Worm (Caenorhabditis elegans) whole organism, L2 larva: ENCODE measurements around the gene ppm-2.

Experiments
- C34F6.9 ChIP-seq: fragments of 150-350 bp; optimal IDR thresholded peaks from 2 replicates; lab custom pipeline; 2014; ENCODE audit warnings: missing biosample characterization, missing genetic modification characterization
- F13H6.1 ChIP-seq: sonication (generic microtip); optimal IDR thresholded peaks from 2 replicates; lab custom pipeline; 2016; ENCODE audit warnings: missing genetic modification characterization, missing compliant biosample characterization
- R02D3.7 ChIP-seq: fragments of 150-350 bp; optimal IDR thresholded peaks from 2 replicates; lab custom pipeline; 2014; ENCODE audit warnings: missing biosample characterization, missing genetic modification characterization
- Y55F3AM.14 ChIP-seq: fragments of 200-800 bp; sonication (Bioruptor generic); optimal IDR thresholded peaks from 2 replicates; lab custom pipeline; 2018; ENCODE audit warnings: mild to moderate bottlenecking, missing genetic modification characterization, missing compliant biosample characterization
- ZK546.5 ChIP-seq: sonication (generic microtip); optimal IDR thresholded peaks from 2 replicates; lab custom pipeline; 2017; ENCODE audit warnings: missing biosample characterization, missing genetic modification characterization
- aly-2 ChIP-seq: fragments of 150-350 bp; optimal IDR thresholded peaks from 2 replicates; lab custom pipeline; 2014; ENCODE audit warnings: missing biosample characterization, missing genetic modification characterization
- blmp-1 ChIP-seq: sonication (generic microtip); optimal IDR thresholded peaks from 2 replicates; lab custom pipeline; 2017; ENCODE audit warnings: missing genetic modification characterization, mild to moderate bottlenecking, missing compliant biosample characterization, antibody characterized with exemption, moderate library complexity; ENCODE audit not compliant: insufficient read depth
- ceh-16 ChIP-seq: fragments of 150-350 bp; optimal IDR thresholded peaks from 2 replicates; lab custom pipeline; 2014; ENCODE audit warnings: missing biosample characterization, missing genetic modification characterization
- crh-2 ChIP-seq: sonication (generic microtip); optimal IDR thresholded peaks from 2 replicates; lab custom pipeline; 2017; ENCODE audit warnings: missing biosample characterization, missing genetic modification characterization
- dmd-4 ChIP-seq: sonication (generic microtip); optimal IDR thresholded peaks from 2 replicates; lab custom pipeline; 2017; ENCODE audit warnings: missing biosample characterization, missing genetic modification characterization
- elt-1 ChIP-seq: fragments of 150-350 bp; optimal IDR thresholded peaks from 2 replicates; lab custom pipeline; 2014; ENCODE audit warnings: missing biosample characterization, missing genetic modification characterization
- elt-3 ChIP-seq: sonication (generic microtip); optimal IDR thresholded peaks from 2 replicates; lab custom pipeline; 2017; ENCODE audit warnings: missing biosample characterization, missing genetic modification characterization
- fos-1 ChIP-seq: fragments of 150-350 bp; optimal IDR thresholded peaks from 2 replicates; lab custom pipeline; 2014; ENCODE audit warnings: missing biosample characterization, missing genetic modification characterization
- gmeb-1 ChIP-seq: fragments of 150-350 bp; optimal IDR thresholded peaks from 2 replicates; lab custom pipeline; 2014; ENCODE audit warnings: missing biosample characterization, missing genetic modification characterization
- lin-11 ChIP-seq: fragments of 150-350 bp; sonication (generic microtip); optimal IDR thresholded peaks from 2 replicates; lab custom pipeline; 2014; ENCODE audit warnings: missing biosample characterization, missing genetic modification characterization, inconsistent platforms, mixed read lengths
- lin-13 ChIP-seq: fragments of 150-350 bp; optimal IDR thresholded peaks from 2 replicates; lab custom pipeline; 2014; ENCODE audit warnings: missing biosample characterization, missing genetic modification reagents, missing genetic modification characterization
- lin-39 ChIP-seq: fragments of 150-350 bp; optimal IDR thresholded peaks from 2 replicates; lab custom pipeline; 2014; ENCODE audit warnings: missing biosample characterization, missing genetic modification reagents, missing genetic modification characterization
- mab-5 ChIP-seq: fragments of 150-350 bp; optimal IDR thresholded peaks from 2 replicates; lab custom pipeline; 2014; ENCODE audit warnings: missing biosample characterization, missing genetic modification characterization
- mdl-1 ChIP-seq, 2 experiments: fragments of 150-350 bp in 1 of 2; sonication (generic microtip) in 1 of 2; optimal IDR thresholded peaks; 2 replicates each; lab custom pipeline; 2017; ENCODE audit warnings: missing biosample characterization in 2 of 2, missing genetic modification characterization in 2 of 2
- nhr-10 ChIP-seq: sonication (generic microtip); optimal IDR thresholded peaks from 2 replicates; lab custom pipeline; 2017; ENCODE audit warnings: missing biosample characterization, missing genetic modification characterization
- nhr-12 ChIP-seq: fragments of 150-350 bp; optimal IDR thresholded peaks from 2 replicates; lab custom pipeline; 2014; ENCODE audit warnings: missing biosample characterization, missing genetic modification characterization
- nhr-21 ChIP-seq: fragments of 150-350 bp; optimal IDR thresholded peaks from 2 replicates; lab custom pipeline; 2014; ENCODE audit warnings: missing biosample characterization, missing genetic modification characterization
- nhr-25 ChIP-seq: fragments of 150-350 bp; sonication (generic microtip); optimal IDR thresholded peaks from 3 replicates; lab custom pipeline; 2014; ENCODE audit warnings: missing biosample characterization, missing genetic modification characterization
- nhr-6 ChIP-seq: fragments of 150-350 bp; optimal IDR thresholded peaks from 2 replicates; lab custom pipeline; 2014; ENCODE audit warnings: missing biosample characterization, missing genetic modification characterization
- peb-1 ChIP-seq: fragments of 150-350 bp; optimal IDR thresholded peaks from 2 replicates; lab custom pipeline; 2014; ENCODE audit warnings: missing biosample characterization, missing genetic modification characterization
- skn-1 ChIP-seq: sonication (generic microtip); optimal IDR thresholded peaks from 2 replicates; lab custom pipeline; 2017; ENCODE audit warnings: missing biosample characterization, missing genetic modification characterization
- unc-55 ChIP-seq: fragments of 150-350 bp; sonication (generic microtip); optimal IDR thresholded peaks from 3 replicates; lab custom pipeline; 2014; ENCODE audit warnings: missing biosample characterization, missing genetic modification reagents, missing genetic modification characterization
- zag-1 ChIP-seq: fragments of 150-350 bp; optimal IDR thresholded peaks from 2 replicates; lab custom pipeline; 2014; ENCODE audit warnings: missing biosample characterization, missing genetic modification characterization
- ztf-11 ChIP-seq: sonication (generic microtip); optimal IDR thresholded peaks from 2 replicates; lab custom pipeline; 2017; ENCODE audit warnings: missing biosample characterization, missing genetic modification characterization
- ztf-4 ChIP-seq: fragments of 150-350 bp; optimal IDR thresholded peaks from 2 replicates; lab custom pipeline; 2014; ENCODE audit warnings: missing biosample characterization, missing genetic modification characterization

Gene ppm-2

DNA sequence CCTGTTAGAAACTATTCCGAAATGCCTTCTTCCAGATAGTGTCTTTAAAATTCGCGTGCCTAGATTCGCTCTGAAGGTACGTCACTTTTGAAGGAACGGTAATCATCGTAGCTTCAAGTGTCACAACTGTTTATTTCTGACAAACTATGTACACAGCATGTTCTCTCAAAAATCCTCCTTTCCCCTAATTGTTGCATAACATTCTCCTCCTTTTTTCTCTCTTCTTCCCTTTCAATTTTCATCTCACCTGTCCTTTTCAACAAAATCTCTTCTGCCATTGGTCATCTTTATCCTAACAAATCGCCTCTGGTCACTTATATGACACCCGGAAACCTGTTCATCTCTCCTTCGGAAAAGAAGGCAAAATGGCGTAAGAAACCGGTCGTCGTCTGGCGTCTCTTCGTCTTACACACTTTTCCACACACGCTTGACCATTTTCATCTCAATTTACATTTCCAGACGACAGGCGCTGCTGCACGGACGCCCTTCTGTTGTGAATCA is 34.2 kb upstream of the ppm-2 start, which contains the start of gene lips-3:
Gene lips-3 (plus strand): TSS at position 458 of the 501 bp plus-strand sequence.
- TF ChIP-seq nhr-12 (tag; lab: Kevin White, UChicago) (no peak), nhr-25 (peak; percentile 35)

DNA sequence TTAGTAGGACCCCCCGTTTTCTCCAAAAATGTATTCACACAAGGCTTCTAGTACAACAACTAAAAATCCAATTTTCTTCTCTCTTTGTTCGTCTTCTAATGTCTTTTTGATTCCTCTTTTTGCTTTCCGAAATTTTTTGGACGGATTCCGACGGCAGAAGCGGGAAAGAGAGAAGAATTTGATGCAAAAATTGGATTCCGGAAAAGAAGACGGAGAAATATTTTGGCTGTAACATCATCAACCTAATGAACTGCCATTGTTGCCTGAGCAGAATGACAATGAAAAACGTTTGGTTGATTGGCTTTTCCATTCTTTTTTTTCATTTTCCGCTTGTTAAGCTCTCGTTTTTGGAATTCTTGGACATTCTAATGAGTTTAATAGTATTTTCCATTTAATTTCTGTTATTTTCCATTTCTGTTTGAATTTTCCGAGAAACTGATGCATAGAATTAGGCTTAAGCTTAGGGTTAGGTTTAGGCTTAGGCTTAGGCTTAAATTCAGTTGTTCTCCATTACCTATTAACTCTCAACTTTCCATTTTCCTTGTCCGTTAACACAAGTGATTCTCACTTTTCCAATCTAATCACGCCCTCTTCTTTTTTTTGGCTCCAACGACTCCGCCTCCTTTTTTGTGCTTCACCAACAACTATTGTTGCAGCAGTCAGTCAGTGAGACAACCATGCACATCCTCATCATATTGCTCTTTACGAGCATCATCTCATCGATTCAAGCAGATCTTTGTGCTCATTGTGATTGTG is 27.7 kb upstream of the ppm-2 start, which contains the start of gene lron-5:
Gene lron-5 (plus strand): TSS at position 655 of the 756 bp plus-strand sequence.
- TF ChIP-seq lin-11 (tag; lab: Kevin White, UChicago), result no peak
- no peak for TF ChIP-seq dmd-4 (tag; lab: Kevin White, UChicago)
- TF ChIP-seq blmp-1, result no peak
- no peak for TF ChIP-seq nhr-21
- TF ChIP-seq peb-1 (tag; lab: Kevin White, UChicago), result no peak
- TF ChIP-seq ztf-11, result no peak
- TF ChIP-seq ZK546.5, result no peak
- TF ChIP-seq zag-1 (tag; lab: Kevin White, UChicago), result no peak
- TF ChIP-seq lin-39, result no peak
- TF ChIP-seq R02D3.7 (tag; lab: Kevin White, UChicago), result no peak
- no peak for TF ChIP-seq F13H6.1 (tag; lab: Kevin White, UChicago)
- TF ChIP-seq crh-2 (tag; lab: Kevin White, UChicago), result no peak
- no peak for TF ChIP-seq mdl-1 (tag; optimal IDR thresholded peaks at IDR 0.05; lab: Kevin White, UChicago)
- TF ChIP-seq elt-1, result no peak
- TF ChIP-seq ztf-4 (tag; lab: Kevin White, UChicago), result no peak
- TF ChIP-seq nhr-12 (tag; lab: Kevin White, UChicago), result no peak

DNA sequence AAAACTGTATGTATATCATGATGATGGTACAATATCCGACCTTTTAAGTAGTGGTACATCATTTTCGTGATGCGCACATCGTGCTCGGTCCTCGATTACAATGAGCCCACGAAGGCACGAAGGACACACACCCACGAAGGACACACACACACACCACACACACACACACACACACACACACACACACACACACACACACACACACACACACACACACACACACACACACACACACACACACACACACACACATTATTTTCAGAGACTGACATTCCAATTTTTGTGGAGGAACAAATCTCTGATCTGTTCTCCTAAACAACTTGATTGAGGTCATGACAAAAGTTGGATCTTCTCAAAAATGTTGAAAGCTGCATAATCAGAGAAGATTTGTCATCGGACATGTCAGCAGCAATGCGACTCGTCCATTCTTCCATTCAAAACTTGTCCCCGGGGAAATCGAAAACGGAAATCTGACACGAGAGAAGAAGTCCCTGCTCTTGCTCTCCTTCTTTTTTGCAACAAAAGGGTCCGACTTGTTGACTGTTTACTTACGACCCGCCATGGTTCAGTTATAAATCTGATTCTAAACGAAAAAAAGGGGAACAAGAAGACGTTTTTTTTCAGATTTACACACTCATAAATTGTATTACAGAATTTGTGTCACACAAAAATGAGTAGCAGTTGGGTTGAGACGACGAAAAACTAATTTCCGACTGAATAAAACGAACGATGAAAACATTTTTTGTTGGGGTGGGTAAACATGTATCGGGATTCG is 24.0 kb upstream of the ppm-2 start:
- TF ChIP-seq nhr-12 (tag; lab: Kevin White, UChicago), result no peak
- no peak for TF ChIP-seq nhr-25
- TF ChIP-seq lin-13 (GFP tag; lab: Kevin White, UChicago), result no peak
- no peak for TF ChIP-seq nhr-10 (tag; lab: Kevin White, UChicago)
- TF ChIP-seq R02D3.7 (tag; lab: Kevin White, UChicago), result no peak
- TF ChIP-seq, all 48 proteins: peak for 0

DNA sequence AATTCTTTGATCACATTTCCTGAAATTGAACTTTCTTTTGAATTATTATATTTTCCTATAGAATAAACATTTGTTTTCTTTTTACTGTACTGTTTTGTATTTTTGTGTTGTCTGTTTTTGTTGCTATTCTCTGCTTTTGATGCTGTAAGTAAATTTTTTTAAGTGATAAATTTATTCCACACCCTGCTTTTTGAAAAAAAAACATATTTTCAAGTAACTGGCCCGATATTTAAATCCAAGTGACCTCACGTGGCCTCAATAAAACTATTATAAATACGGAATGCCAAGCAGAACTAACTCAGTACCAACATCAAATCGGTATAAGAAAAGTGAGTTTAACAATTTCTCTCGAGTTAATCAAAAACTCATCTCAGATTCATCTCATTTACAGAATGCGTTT is 22.1 kb upstream of the ppm-2 start, which contains the start of gene clec-151:
Gene clec-151 (plus strand): TSS at position 301 of the 400 bp plus-strand sequence.
- TF ChIP-seq aly-2 (tag; lab: Kevin White, UChicago) (no peak), ceh-16 (tag; lab: Kevin White, UChicago) (no peak), nhr-21 (no peak), lin-39 (no peak), ZK546.5 (no peak), mab-5 (no peak), blmp-1 (no peak)
- TF ChIP-seq, all 48 proteins: peak for 0

DNA sequence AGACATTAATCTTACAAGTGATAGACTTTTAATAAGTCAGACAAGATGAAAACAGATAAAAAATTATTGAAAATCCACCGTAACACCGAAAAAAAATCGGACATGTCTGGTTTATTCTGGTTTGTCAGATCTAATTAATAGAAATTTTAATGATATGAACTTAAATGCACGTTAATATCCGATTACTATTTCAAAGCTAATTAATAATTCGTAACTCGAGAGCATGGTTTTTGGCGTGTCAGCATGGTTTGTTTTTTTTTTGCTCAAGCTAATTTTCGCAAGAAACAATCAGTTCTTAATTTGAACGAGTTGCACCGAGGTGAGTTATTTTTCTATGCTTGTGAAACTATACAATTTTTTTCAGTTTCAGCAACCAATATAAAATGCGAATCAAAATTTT is 15.3 kb upstream of the ppm-2 start, which contains the start of gene clec-153:
Gene clec-153 (plus strand): TSS at position 301 of the 400 bp plus-strand sequence.
- TF ChIP-seq ZK546.5 (no peak), skn-1 (tag; lab: Kevin White, UChicago) (no peak), dmd-4 (tag; lab: Kevin White, UChicago) (no peak), nhr-6 (tag; lab: Kevin White, UChicago) (no peak), unc-55 (GFP tag; lab: Kevin White, UChicago) (no peak)
- TF ChIP-seq, all 48 proteins: peak for 0

DNA sequence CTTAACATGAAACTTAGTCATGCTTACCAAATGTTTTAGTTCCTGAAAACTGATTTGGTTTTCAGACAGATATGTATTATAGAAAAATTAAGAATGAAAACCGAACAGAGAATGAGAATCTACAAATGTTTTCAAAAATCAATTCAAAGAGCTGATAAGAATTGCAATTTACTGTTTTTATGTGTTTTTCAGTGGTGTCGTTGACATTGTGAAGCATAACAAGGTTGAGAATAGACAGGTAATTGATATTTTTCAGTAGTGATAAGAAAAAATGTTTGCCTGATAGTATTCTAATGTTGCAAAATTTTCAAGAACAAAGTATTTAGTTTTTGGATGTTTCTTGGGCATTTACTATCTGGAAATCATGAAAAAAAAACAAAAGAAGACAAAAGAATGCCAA is 7.0 kb upstream of the ppm-2 start, which contains the start of gene pfas-1:
Gene pfas-1 (minus strand): TSS at position 49 of the 400 bp plus-strand sequence.
- TF ChIP-seq fos-1 (tag; lab: Kevin White, UChicago) (peak; percentile 77), peb-1 (tag; lab: Kevin White, UChicago) (no peak)

DNA sequence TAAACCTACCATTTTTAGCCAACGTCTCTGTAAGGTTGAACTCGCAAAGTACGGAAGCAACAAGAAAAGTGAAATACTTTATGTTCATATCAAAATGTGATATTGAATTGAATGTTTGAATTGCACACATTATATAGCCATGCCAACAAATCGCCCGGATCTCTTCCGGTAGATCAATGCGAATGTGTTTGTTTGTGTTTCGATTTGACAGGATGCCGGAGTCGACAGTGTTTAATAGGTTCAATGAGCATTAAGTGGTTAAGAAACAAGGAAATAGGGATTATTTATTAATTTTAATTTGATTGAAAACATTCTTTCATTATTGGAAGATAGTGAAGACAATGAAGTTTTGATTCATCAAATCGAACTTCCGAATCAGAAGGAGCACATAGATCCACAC is 4.0 kb upstream of the ppm-2 start, which contains the start of gene pqn-29:
Gene pqn-29 (minus strand): TSS at position 101 of the 400 bp plus-strand sequence.
- TF ChIP-seq elt-3 (no peak), C34F6.9 (tag; lab: Kevin White, UChicago) (no peak), gmeb-1 (tag; lab: Kevin White, UChicago) (no peak), Y55F3AM.14 (GFP tag; lab: Kevin White, UChicago) (no peak)
